Fruit fly (Drosophila melanogaster) whole organism, embryonic: ENCODE measurements around the gene CG5188.

Source experiments
- Atf3 ChIP-seq: fragments of 200-800 bp; sonication (Bioruptor generic); optimal IDR thresholded peaks from 3 replicates; lab custom pipeline; 2016; ENCODE audit warnings: missing biosample characterization, missing genetic modification characterization
- CG11723 ChIP-seq: fragments of 200-800 bp; sonication (Bioruptor generic); optimal IDR thresholded peaks from 2 replicates; lab custom pipeline; 2017; ENCODE audit warnings: missing biosample characterization, mild to moderate bottlenecking, missing genetic modification characterization
- CG12391 ChIP-seq: fragments of 200-800 bp; sonication (Bioruptor generic); optimal IDR thresholded peaks from 3 replicates; lab custom pipeline; 2018; ENCODE audit warnings: missing biosample characterization, mild to moderate bottlenecking, missing genetic modification characterization, moderate library complexity
- CG12942 ChIP-seq: fragments of 200-800 bp; sonication (Bioruptor generic); optimal IDR thresholded peaks from 3 replicates; lab custom pipeline; 2016; ENCODE audit warnings: missing biosample characterization, missing genetic modification characterization
- CG13894 ChIP-seq: fragments of 200-800 bp; sonication (Bioruptor generic); optimal IDR thresholded peaks from 3 replicates; lab custom pipeline; 2018; ENCODE audit warnings: missing biosample characterization, mild to moderate bottlenecking, missing genetic modification characterization, moderate library complexity
- CG1603 ChIP-seq: fragments of 200-800 bp; sonication (Bioruptor generic); optimal IDR thresholded peaks from 2 replicates; lab custom pipeline; 2019; ENCODE audit warnings: missing biosample characterization, mild to moderate bottlenecking, missing genetic modification characterization, moderate library complexity
- CG16815 ChIP-seq: fragments of 200-800 bp; sonication (Bioruptor generic); optimal IDR thresholded peaks from 3 replicates; lab custom pipeline; 2017; ENCODE audit warnings: missing biosample characterization, mild to moderate bottlenecking, missing genetic modification characterization
- CG17802 ChIP-seq: fragments of 200-800 bp; sonication (Bioruptor generic); optimal IDR thresholded peaks from 2 replicates; lab custom pipeline; 2018; ENCODE audit warnings: missing biosample characterization, mild to moderate bottlenecking, missing genetic modification characterization, moderate library complexity
- CG17829 ChIP-seq: fragments of 200-800 bp; optimal IDR thresholded peaks from 2 replicates; lab custom pipeline; 2019; ENCODE audit warnings: missing biosample characterization, mild to moderate bottlenecking, missing genetic modification characterization, moderate library complexity
- CG2116 ChIP-seq: fragments of 200-800 bp; sonication (Bioruptor generic); optimal IDR thresholded peaks from 3 replicates; lab custom pipeline; 2018; ENCODE audit warnings: missing biosample characterization, mild to moderate bottlenecking, missing genetic modification characterization
- CG2875 ChIP-seq: fragments of 200-800 bp; sonication (Bioruptor generic); optimal IDR thresholded peaks from 2 replicates; lab custom pipeline; 2017; ENCODE audit warnings: missing biosample characterization, mild to moderate bottlenecking, missing genetic modification characterization, missing genetic modification reagents
- CG30020 ChIP-seq: fragments of 200-800 bp; optimal IDR thresholded peaks from 2 replicates; lab custom pipeline; 2019; ENCODE audit warnings: missing biosample characterization, mild to moderate bottlenecking, missing genetic modification characterization, moderate library complexity
- CG31224 ChIP-seq: fragments of 200-800 bp; sonication (Bioruptor generic); IDR thresholded peaks from 2 replicates; pipeline ENCODE4 v1.3.6; 2022; ENCODE audit warnings: missing biosample characterization, missing genetic modification characterization
- CG31388 ChIP-seq: fragments of 200-800 bp; sonication (Bioruptor generic); optimal IDR thresholded peaks from 2 replicates; lab custom pipeline; 2016; ENCODE audit warnings: missing biosample characterization, missing genetic modification characterization
- CG34422 ChIP-seq: fragments of 200-800 bp; sonication (Bioruptor generic); IDR thresholded peaks from 3 replicates; pipeline ENCODE4 v1.3.6; 2022; ENCODE audit warnings: missing biosample characterization, missing genetic modification characterization
- CG3847 ChIP-seq: fragments of 200-800 bp; sonication (Bioruptor generic); IDR thresholded peaks from 2 replicates; pipeline ENCODE4 v1.3.6; 2022; ENCODE audit warnings: missing biosample characterization, missing genetic modification characterization
- CG43689 ChIP-seq: fragments of 200-800 bp; sonication (Bioruptor generic); IDR thresholded peaks from 2 replicates; pipeline ENCODE4 v1.3.6; 2022; ENCODE audit warnings: missing biosample characterization, missing genetic modification characterization
- CG6854 ChIP-seq: fragments of 200-800 bp; sonication (Bioruptor generic); optimal IDR thresholded peaks from 3 replicates; lab custom pipeline; 2017; ENCODE audit warnings: missing biosample characterization, mild to moderate bottlenecking, missing genetic modification characterization
- CG8924 ChIP-seq: fragments of 200-800 bp; optimal IDR thresholded peaks from 3 replicates; lab custom pipeline; 2019; ENCODE audit warnings: missing biosample characterization, mild to moderate bottlenecking, missing genetic modification characterization, moderate library complexity
- CG9215 ChIP-seq: fragments of 200-800 bp; sonication (Bioruptor generic); IDR thresholded peaks from 2 replicates; pipeline ENCODE4 v1.3.6; 2022; ENCODE audit warnings: missing biosample characterization, missing genetic modification characterization
- Dfd ChIP-seq, 2 experiments: fragments of >200 bp; optimal IDR thresholded peaks; 2 replicates each; lab custom pipeline; 2017; ENCODE audit warnings: missing biosample characterization in 2 of 2, missing genetic modification characterization in 2 of 2
- E2f2 ChIP-seq: fragments of 200-800 bp; sonication (Bioruptor generic); IDR thresholded peaks from 2 replicates; pipeline ENCODE4 v1.3.6; 2022; ENCODE audit warnings: missing biosample characterization, missing genetic modification characterization
- Fer1 ChIP-seq: fragments of 200-800 bp; sonication (Bioruptor generic); optimal IDR thresholded peaks from 2 replicates; lab custom pipeline; 2017; ENCODE audit warnings: missing biosample characterization, mild to moderate bottlenecking, missing genetic modification characterization
- Gsc ChIP-seq: fragments of 200-800 bp; sonication (Bioruptor generic); IDR thresholded peaks from 2 replicates; pipeline ENCODE4 v1.3.6; 2022; ENCODE audit warnings: missing biosample characterization, missing genetic modification characterization
- H2.0 ChIP-seq: fragments of 200-800 bp; sonication (Bioruptor generic); IDR thresholded peaks from 2 replicates; pipeline ENCODE4 v1.3.6; 2022; ENCODE audit warnings: missing biosample characterization, missing genetic modification characterization
- MBD-R2 ChIP-seq: fragments of 200-800 bp; sonication (Bioruptor generic); IDR thresholded peaks from 2 replicates; pipeline ENCODE4 v1.3.6; 2022; ENCODE audit warnings: missing biosample characterization, missing genetic modification characterization
- MESR4 ChIP-seq: fragments of 200-800 bp; sonication (Bioruptor generic); optimal IDR thresholded peaks from 2 replicates; lab custom pipeline; 2018; ENCODE audit warnings: missing biosample characterization, mild to moderate bottlenecking, missing genetic modification characterization, moderate library complexity
- Nf-YC ChIP-seq: fragments of 200-800 bp; optimal IDR thresholded peaks from 3 replicates; lab custom pipeline; 2019; ENCODE audit warnings: missing biosample characterization, mild to moderate bottlenecking, missing genetic modification characterization, moderate library complexity
- Poxn ChIP-seq: fragments of 200-800 bp; sonication (Bioruptor generic); IDR thresholded peaks from 2 replicates; pipeline ENCODE4 v1.3.6; 2022; ENCODE audit warnings: missing biosample characterization, missing genetic modification characterization
- Ptx1 ChIP-seq: fragments of 200-800 bp; sonication (Bioruptor generic); IDR thresholded peaks from 2 replicates; pipeline ENCODE4 v1.3.6; 2022; ENCODE audit warnings: missing biosample characterization, missing genetic modification characterization
- Ravus ChIP-seq: fragments of 200-800 bp; sonication (Bioruptor generic); IDR thresholded peaks from 2 replicates; pipeline ENCODE4 v1.3.6; 2022; ENCODE audit warnings: missing biosample characterization, missing genetic modification characterization
- Rfx ChIP-seq: fragments of 200-800 bp; sonication (Bioruptor generic); IDR thresholded peaks from 2 replicates; pipeline ENCODE4 v1.3.6; 2022; ENCODE audit warnings: missing biosample characterization, missing genetic modification characterization
- Sry-β ChIP-seq: fragments of 200-800 bp; sonication (Bioruptor generic); optimal IDR thresholded peaks from 2 replicates; lab custom pipeline; 2018; ENCODE audit warnings: missing biosample characterization, mild to moderate bottlenecking, missing genetic modification characterization, moderate library complexity
- Sry-δ ChIP-seq: fragments of 200-800 bp; sonication (Bioruptor generic); optimal IDR thresholded peaks from 2 replicates; lab custom pipeline; 2016; ENCODE audit warnings: missing biosample characterization, missing genetic modification characterization
- Tbp ChIP-seq: fragments of >200 bp; optimal IDR thresholded peaks from 2 replicates; lab custom pipeline; 2018; ENCODE audit warnings: missing biosample characterization, missing genetic modification characterization
- amos ChIP-seq: fragments of 200-800 bp; sonication (Bioruptor generic); IDR thresholded peaks from 2 replicates; pipeline ENCODE4 v1.3.6; 2022; ENCODE audit warnings: missing biosample characterization, missing genetic modification characterization; ENCODE audit not compliant: partially characterized antibody
- br ChIP-seq: fragments of >200 bp; optimal IDR thresholded peaks from 2 replicates; lab custom pipeline; 2017
- dmrt11E ChIP-seq: fragments of 200-800 bp; sonication (Bioruptor generic); optimal IDR thresholded peaks from 3 replicates; lab custom pipeline; 2018; ENCODE audit warnings: missing biosample characterization, mild to moderate bottlenecking, missing genetic modification characterization, moderate library complexity
- lola ChIP-seq, 3 experiments: fragments of >200 bp in 2 of 3; fragments of 200-800 bp in 1 of 3; sonication (Bioruptor generic) in 1 of 3; optimal IDR thresholded peaks; 2 replicates each; lab custom pipeline; 2017 to 2019; ENCODE audit warnings: missing biosample characterization in 3 of 3, missing genetic modification characterization in 3 of 3, mild to moderate bottlenecking in 1 of 3, moderate library complexity in 1 of 3
- lov ChIP-seq, 2 experiments: fragments of 200-800 bp in 1 of 2; fragments of >200 bp in 1 of 2; sonication (Bioruptor generic) in 1 of 2; IDR thresholded peaks in 1 of 2; optimal IDR thresholded peaks in 1 of 2; 2 replicates in 1 of 2; 3 replicates in 1 of 2; pipeline versions ENCODE4 v1.3.6 to Lab custom; 2017 to 2022; ENCODE audit warnings: missing biosample characterization in 1 of 2, missing genetic modification characterization in 1 of 2
- nerfin-1 ChIP-seq: fragments of 200-800 bp; sonication (Bioruptor generic); optimal IDR thresholded peaks from 3 replicates; lab custom pipeline; 2019; ENCODE audit warnings: missing biosample characterization, mild to moderate bottlenecking, missing genetic modification characterization, moderate library complexity
- nerfin-2 ChIP-seq: fragments of 200-800 bp; sonication (Bioruptor generic); IDR thresholded peaks from 2 replicates; pipeline ENCODE4 v1.3.6; 2022; ENCODE audit warnings: missing biosample characterization, missing genetic modification characterization; ENCODE audit not compliant: partially characterized antibody
- nmo ChIP-seq: fragments of 200-800 bp; sonication (Bioruptor generic); optimal IDR thresholded peaks from 2 replicates; lab custom pipeline; 2018; ENCODE audit warnings: missing biosample characterization, mild to moderate bottlenecking, missing genetic modification characterization, moderate library complexity
- oc ChIP-seq: fragments of 200-800 bp; sonication (Bioruptor generic); optimal IDR thresholded peaks from 2 replicates; lab custom pipeline; 2018; ENCODE audit warnings: missing biosample characterization, mild to moderate bottlenecking, missing genetic modification characterization, moderate library complexity
- p53 ChIP-seq: fragments of 200-800 bp; sonication (Bioruptor generic); optimal IDR thresholded peaks from 2 replicates; lab custom pipeline; 2016; ENCODE audit warnings: missing biosample characterization, missing genetic modification characterization
- pnt ChIP-seq: fragments of 200-800 bp; sonication (Bioruptor generic); optimal IDR thresholded peaks from 3 replicates; lab custom pipeline; 2016; ENCODE audit warnings: missing biosample characterization, missing genetic modification characterization
- sima ChIP-seq: fragments of 200-800 bp; sonication (Bioruptor generic); optimal IDR thresholded peaks from 2 replicates; lab custom pipeline; 2016; ENCODE audit warnings: missing biosample characterization, missing genetic modification characterization
- sr ChIP-seq: fragments of 200-800 bp; sonication (Bioruptor generic); IDR thresholded peaks from 3 replicates; pipeline ENCODE4 v1.3.6; 2022; ENCODE audit warnings: missing biosample characterization, missing genetic modification characterization

Gene CG5188

dm6 chr2L:10422643-10423606 lies 5.7 kb upstream of the CG5188 start, which contains the start of the genes pie and Wdfy2 (continued):
- TF ChIP-seq nmo (GFP tag; lab: Kevin White, UChicago) = peak; percentile 29
- 0 out of 2 replicates have a peak, but pooled peaks have one; percentile 13 for TF ChIP-seq Rfx (GFP tag; lab: Robert Waterston, UW)
- TF ChIP-seq Sry-β (GFP tag; lab: Kevin White, UChicago) = peak; percentile 36
- no peak for TF ChIP-seq sima (GFP tag; lab: Kevin White, UChicago)
- TF ChIP-seq Tbp (GFP tag; lab: Kevin White, UChicago) = no peak
- TF ChIP-seq nerfin-2 (GFP tag; lab: Robert Waterston, UW) = no peak
- no peak for TF ChIP-seq Gsc (GFP tag; lab: Robert Waterston, UW)
- TF ChIP-seq CG13894 (tag; lab: Kevin White, UChicago) = no peak
- TF ChIP-seq CG2875 (GFP tag; lab: Kevin White, UChicago) = no peak
- no peak for TF ChIP-seq pnt (GFP tag; lab: Kevin White, UChicago)
- no peak for TF ChIP-seq CG31388
- no peak for TF ChIP-seq Fer1 (GFP tag; lab: Kevin White, UChicago)
- no peak for TF ChIP-seq oc (tag; lab: Kevin White, UChicago)
- 0 out of 2 replicates have a peak, but pooled peaks have one; percentile 28 for TF ChIP-seq Ptx1
- no peak for TF ChIP-seq lov (optimal IDR thresholded peaks at IDR 0.05; lab: Kevin White, UChicago)
- no peak for TF ChIP-seq lov (GFP tag; IDR thresholded peaks at IDR 0.05; lab: Robert Waterston, UW)
- no peak for TF ChIP-seq CG17829 (tag; lab: Kevin White, UChicago)
- TF ChIP-seq nerfin-1 = peak; percentile 2
- TF ChIP-seq CG43689 (GFP tag; lab: Robert Waterston, UW) = no peak
- TF ChIP-seq CG31224 (GFP tag; lab: Robert Waterston, UW) = no peak
- TF ChIP-seq CG6854 (GFP tag; lab: Kevin White, UChicago) = no peak
- no peak for TF ChIP-seq CG9215 (GFP tag; lab: Robert Waterston, UW)
- no peak for TF ChIP-seq sr (GFP tag; lab: Robert Waterston, UW)
- TF ChIP-seq Atf3 = no peak
- no peak for TF ChIP-seq CG12942 (GFP tag; lab: Kevin White, UChicago)
- TF ChIP-seq MESR4 = peak; percentile 67
- no peak for TF ChIP-seq CG3847 (GFP tag; lab: Robert Waterston, UW)
- TF ChIP-seq CG34422 (GFP tag; lab: Robert Waterston, UW) = no peak; the same call in 2 of the 3 replicates
- peak; percentile 97 for TF ChIP-seq CG30020
- peak; percentile 9 for TF ChIP-seq CG12391 (tag; lab: Kevin White, UChicago)
- TF ChIP-seq CG8924 = peak; percentile 10
- peak; percentile 77 for TF ChIP-seq CG2116
- peak; percentile 40; the same call in 1 of the 2 replicates for TF ChIP-seq MBD-R2 (GFP tag; lab: Robert Waterston, UW)
- TF ChIP-seq dmrt11E (tag; lab: Kevin White, UChicago) = peak; percentile 8
- peak; percentile 92 for TF ChIP-seq CG17802
- peak; percentile 99 for TF ChIP-seq CG1603 (tag; lab: Kevin White, UChicago)
- no peak for TF ChIP-seq amos (GFP tag; lab: Robert Waterston, UW)
- peak in 2 of 3 experiments; percentile 14 to 94 for TF ChIP-seq lola (GFP tag; optimal IDR thresholded peaks at IDR 0.05; lab: Kevin White, UChicago)
- no peak for TF ChIP-seq br (lab: Kevin White, UChicago)
- no peak for TF ChIP-seq p53
- no peak for TF ChIP-seq Sry-δ (GFP tag; lab: Kevin White, UChicago)
- peak in 1 of 2 experiments; percentile 66 for TF ChIP-seq Dfd (GFP tag; optimal IDR thresholded peaks at IDR 0.05; lab: Kevin White, UChicago)
- TF ChIP-seq E2f2 = peak; percentile 79
- no peak for TF ChIP-seq H2.0 (GFP tag; lab: Robert Waterston, UW)
- TF ChIP-seq Ravus (GFP tag; lab: Robert Waterston, UW) = no peak
- peak; percentile 1 for TF ChIP-seq Nf-YC (tag; lab: Kevin White, UChicago)
- no peak for TF ChIP-seq Poxn (GFP tag; lab: Robert Waterston, UW)
- TF ChIP-seq CG16815 (GFP tag; lab: Kevin White, UChicago) = no peak
- peak; percentile 74 for TF ChIP-seq CG11723 (GFP tag; lab: Kevin White, UChicago)
